Fruit fly (Drosophila melanogaster) whole organism, embryonic: ENCODE measurements around the gene fd96Cb.
A peak's percentile ranks its signal among the peaks of the same experiment; 100 is the strongest.
"Not testable (repeated sequence)": the region's sequence is repeated elsewhere in the genome, so short reads cannot be mapped to it uniquely, and the experiment has no call there.

Source experiments
- Adf1 ChIP-seq: fragments of 200-800 bp; sonication (Bioruptor generic); IDR thresholded peaks from 2 replicates; pipeline ENCODE4 v1.3.6; 2022; ENCODE audit warnings: missing biosample characterization, missing genetic modification characterization
- BtbVII ChIP-seq: fragments of 200-800 bp; sonication (Bioruptor generic); optimal IDR thresholded peaks from 3 replicates; lab custom pipeline; 2017; ENCODE audit warnings: missing biosample characterization, mild to moderate bottlenecking, missing genetic modification characterization
- CG1024 ChIP-seq: fragments of 200-800 bp; sonication (Bioruptor generic); IDR thresholded peaks from 2 replicates; pipeline ENCODE4 v1.3.6; 2022; ENCODE audit warnings: missing biosample characterization, missing genetic modification characterization
- CG10274 ChIP-seq: fragments of 200-800 bp; sonication (Bioruptor generic); optimal IDR thresholded peaks from 3 replicates; lab custom pipeline; 2017; ENCODE audit warnings: missing biosample characterization, mild to moderate bottlenecking, missing genetic modification characterization
- CG10366 ChIP-seq: fragments of 200-800 bp; sonication (Bioruptor generic); IDR thresholded peaks from 2 replicates; pipeline ENCODE4 v1.3.6; 2022; ENCODE audit warnings: missing biosample characterization, missing genetic modification characterization
- CG1233 ChIP-seq: fragments of 200-800 bp; sonication (Bioruptor generic); optimal IDR thresholded peaks from 4 replicates; lab custom pipeline; 2018; ENCODE audit warnings: missing biosample characterization, mild to moderate bottlenecking, missing genetic modification characterization
- CG13296 ChIP-seq: fragments of 200-800 bp; sonication (Bioruptor generic); optimal IDR thresholded peaks from 3 replicates; lab custom pipeline; 2018; ENCODE audit warnings: missing biosample characterization, mild to moderate bottlenecking, missing genetic modification characterization
- CG14014 ChIP-seq: fragments of 200-800 bp; sonication (Bioruptor generic); IDR thresholded peaks from 2 replicates; pipeline ENCODE4 v1.3.6; 2022; ENCODE audit warnings: missing biosample characterization, missing genetic modification characterization
- CG14860 ChIP-seq: fragments of 200-800 bp; sonication (Bioruptor generic); IDR thresholded peaks from 3 replicates; pipeline ENCODE4 v1.3.6; 2022; ENCODE audit warnings: missing biosample characterization, missing genetic modification characterization; ENCODE audit not compliant: partially characterized antibody
- CG16813 ChIP-seq: fragments of 200-800 bp; sonication (Bioruptor generic); IDR thresholded peaks from 3 replicates; pipeline ENCODE4 v1.3.6; 2022; ENCODE audit warnings: missing biosample characterization, missing genetic modification characterization; ENCODE audit not compliant: partially characterized antibody
- CG17361 ChIP-seq: fragments of 200-800 bp; sonication (Bioruptor generic); IDR thresholded peaks from 3 replicates; pipeline ENCODE4 v1.3.6; 2022; ENCODE audit warnings: missing biosample characterization, missing genetic modification characterization
- CG32767 ChIP-seq: fragments of 200-800 bp; sonication (Bioruptor generic); IDR thresholded peaks from 2 replicates; pipeline ENCODE4 v1.3.6; 2022; ENCODE audit warnings: missing biosample characterization, missing genetic modification characterization
- CG33213 ChIP-seq: fragments of 200-800 bp; sonication (Bioruptor generic); optimal IDR thresholded peaks from 3 replicates; lab custom pipeline; 2016; ENCODE audit warnings: missing biosample characterization, missing genetic modification characterization
- CG4707 ChIP-seq: fragments of 200-800 bp; sonication (Bioruptor generic); optimal IDR thresholded peaks from 2 replicates; lab custom pipeline; 2018; ENCODE audit warnings: missing biosample characterization, mild to moderate bottlenecking, missing genetic modification characterization, moderate library complexity
- CG5245 ChIP-seq: fragments of 200-800 bp; sonication (Bioruptor generic); optimal IDR thresholded peaks from 3 replicates; lab custom pipeline; 2016; ENCODE audit warnings: missing biosample characterization, missing genetic modification characterization
- CG6175 ChIP-seq: fragments of 200-800 bp; sonication (Bioruptor generic); IDR thresholded peaks from 3 replicates; pipeline ENCODE4 v1.3.6; 2022; ENCODE audit warnings: missing biosample characterization, missing genetic modification characterization
- CG6272 ChIP-seq: fragments of 200-800 bp; sonication (Bioruptor generic); IDR thresholded peaks from 2 replicates; pipeline ENCODE4 v1.3.6; 2022; ENCODE audit warnings: missing biosample characterization, missing genetic modification characterization
- CG7357 ChIP-seq: fragments of 200-800 bp; sonication (Bioruptor generic); IDR thresholded peaks from 3 replicates; pipeline ENCODE4 v1.3.6; 2022; ENCODE audit warnings: missing biosample characterization, missing genetic modification characterization
- CG7963 ChIP-seq: fragments of 200-800 bp; sonication (Bioruptor generic); IDR thresholded peaks from 3 replicates; pipeline ENCODE4 v1.3.6; 2022; ENCODE audit warnings: missing biosample characterization, missing genetic modification characterization; ENCODE audit not compliant: partially characterized antibody
- CG8089 ChIP-seq: fragments of 200-800 bp; sonication (Bioruptor generic); optimal IDR thresholded peaks from 3 replicates; lab custom pipeline; 2016; ENCODE audit warnings: missing biosample characterization, missing genetic modification characterization
- CG8765 ChIP-seq: fragments of 200-800 bp; sonication (Bioruptor generic); IDR thresholded peaks from 2 replicates; pipeline ENCODE4 v1.3.6; 2022; ENCODE audit warnings: missing biosample characterization, missing genetic modification characterization
- CG9817 ChIP-seq: fragments of 200-800 bp; sonication (Bioruptor generic); optimal IDR thresholded peaks from 2 replicates; lab custom pipeline; 2018; ENCODE audit warnings: missing biosample characterization, mild to moderate bottlenecking, missing genetic modification characterization, moderate library complexity
- D19B ChIP-seq: fragments of 200-800 bp; sonication (Bioruptor generic); optimal IDR thresholded peaks from 2 replicates; lab custom pipeline; 2017; ENCODE audit warnings: missing biosample characterization, mild to moderate bottlenecking, missing genetic modification characterization
- Hr3 ChIP-seq: fragments of 200-800 bp; sonication (Bioruptor generic); optimal IDR thresholded peaks from 3 replicates; lab custom pipeline; 2016; ENCODE audit warnings: missing biosample characterization, missing genetic modification characterization
- Vsx1 ChIP-seq: fragments of 200-800 bp; sonication (Bioruptor generic); optimal IDR thresholded peaks from 2 replicates; lab custom pipeline; 2017; ENCODE audit warnings: missing biosample characterization, mild to moderate bottlenecking, missing genetic modification characterization, missing genetic modification reagents
- ap ChIP-seq: fragments of 200-800 bp; sonication (Bioruptor generic); IDR thresholded peaks from 2 replicates; pipeline ENCODE4 v1.3.6; 2022; ENCODE audit warnings: missing biosample characterization, missing genetic modification characterization
- ara ChIP-seq: fragments of 200-800 bp; sonication (Bioruptor generic); IDR thresholded peaks from 2 replicates; pipeline ENCODE4 v1.3.6; 2022; ENCODE audit warnings: missing biosample characterization, missing genetic modification characterization
- bbx ChIP-seq: fragments of 200-800 bp; sonication (Bioruptor generic); IDR thresholded peaks from 2 replicates; pipeline ENCODE4 v1.3.6; 2022; ENCODE audit warnings: missing biosample characterization, missing genetic modification characterization; ENCODE audit not compliant: partially characterized antibody
- bowl ChIP-seq: fragments of 200-800 bp; sonication (Bioruptor generic); IDR thresholded peaks from 2 replicates; pipeline ENCODE4 v1.3.6; 2022; ENCODE audit warnings: missing biosample characterization, missing genetic modification characterization
- chinmo ChIP-seq: fragments of 200-800 bp; sonication (Bioruptor generic); IDR thresholded peaks from 4 replicates; pipeline ENCODE4 v1.3.6; 2022; ENCODE audit warnings: missing biosample characterization, missing genetic modification characterization; ENCODE audit not compliant: partially characterized antibody
- dati ChIP-seq: fragments of 200-800 bp; sonication (Bioruptor generic); IDR thresholded peaks from 2 replicates; pipeline ENCODE4 v1.3.6; 2022; ENCODE audit warnings: missing biosample characterization, missing genetic modification characterization
- gsb ChIP-seq: fragments of 200-800 bp; sonication (Bioruptor generic); IDR thresholded peaks from 2 replicates; pipeline ENCODE4 v1.3.6; 2022; ENCODE audit warnings: missing biosample characterization, missing genetic modification characterization
- ind ChIP-seq: fragments of 200-800 bp; sonication (Bioruptor generic); optimal IDR thresholded peaks from 3 replicates; lab custom pipeline; 2016; ENCODE audit warnings: missing biosample characterization, missing genetic modification characterization
- inv ChIP-seq: fragments of 200-800 bp; sonication (Bioruptor generic); IDR thresholded peaks from 2 replicates; pipeline ENCODE4 v1.3.6; 2022; ENCODE audit warnings: missing biosample characterization, missing genetic modification characterization; ENCODE audit not compliant: partially characterized antibody
- klu ChIP-seq: fragments of 200-800 bp; sonication (Bioruptor generic); IDR thresholded peaks from 2 replicates; pipeline ENCODE4 v1.3.6; 2022; ENCODE audit warnings: missing biosample characterization, missing genetic modification characterization
- mld ChIP-seq: fragments of 200-800 bp; sonication (Bioruptor generic); IDR thresholded peaks from 3 replicates; pipeline ENCODE4 v1.3.6; 2022; ENCODE audit warnings: missing biosample characterization, missing genetic modification characterization; ENCODE audit not compliant: partially characterized antibody
- nmo ChIP-seq: fragments of 200-800 bp; sonication (Bioruptor generic); optimal IDR thresholded peaks from 2 replicates; lab custom pipeline; 2018; ENCODE audit warnings: missing biosample characterization, mild to moderate bottlenecking, missing genetic modification characterization, moderate library complexity
- nom ChIP-seq: fragments of 200-800 bp; sonication (Bioruptor generic); optimal IDR thresholded peaks from 2 replicates; lab custom pipeline; 2017; ENCODE audit warnings: missing biosample characterization, missing genetic modification characterization, mild to moderate bottlenecking, moderate library complexity, missing genetic modification reagents
- p53 ChIP-seq: fragments of 200-800 bp; sonication (Bioruptor generic); optimal IDR thresholded peaks from 2 replicates; lab custom pipeline; 2016; ENCODE audit warnings: missing biosample characterization, missing genetic modification characterization
- pan ChIP-seq, 4 experiments: fragments of >200 bp in 3 of 4; fragments of 200-800 bp in 1 of 4; sonication (Bioruptor generic) in 1 of 4; optimal IDR thresholded peaks in 3 of 4; IDR thresholded peaks in 1 of 4; 2 replicates each; pipeline versions ENCODE4 v1.3.6 to Lab custom; 2017 to 2022; ENCODE audit warnings: missing biosample characterization in 2 of 4, missing genetic modification characterization in 2 of 4, mixed read lengths in 1 of 4
- pfk ChIP-seq: fragments of 200-800 bp; sonication (Bioruptor generic); optimal IDR thresholded peaks from 2 replicates; lab custom pipeline; 2018; ENCODE audit warnings: missing biosample characterization, mild to moderate bottlenecking, missing genetic modification characterization, moderate library complexity
- prd ChIP-seq, 3 experiments: fragments of >200 bp in 2 of 3; fragments of 200-800 bp in 1 of 3; sonication (Bioruptor generic) in 1 of 3; optimal IDR thresholded peaks in 2 of 3; IDR thresholded peaks in 1 of 3; 2 replicates in 2 of 3; 3 replicates in 1 of 3; pipeline versions ENCODE4 v1.3.6 to Lab custom; 2017 to 2022; ENCODE audit warnings: missing biosample characterization in 1 of 3, missing genetic modification characterization in 1 of 3
- schlank ChIP-seq: fragments of 200-800 bp; sonication (Bioruptor generic); optimal IDR thresholded peaks from 2 replicates; lab custom pipeline; 2018; ENCODE audit warnings: missing biosample characterization, mild to moderate bottlenecking, missing genetic modification characterization
- tin ChIP-seq: fragments of 200-800 bp; sonication (Bioruptor generic); optimal IDR thresholded peaks from 3 replicates; lab custom pipeline; 2016; ENCODE audit warnings: missing biosample characterization, missing genetic modification characterization
- tna ChIP-seq: fragments of 200-800 bp; sonication (Bioruptor generic); IDR thresholded peaks from 2 replicates; pipeline ENCODE4 v1.3.6; 2022; ENCODE audit warnings: missing biosample characterization, missing genetic modification characterization; ENCODE audit not compliant: partially characterized antibody
- unpg ChIP-seq: fragments of 200-800 bp; sonication (Bioruptor generic); optimal IDR thresholded peaks from 3 replicates; lab custom pipeline; 2018; ENCODE audit warnings: missing biosample characterization, mild to moderate bottlenecking, missing genetic modification characterization, moderate library complexity
- zfh1 ChIP-seq: fragments of 200-800 bp; sonication (Bioruptor generic); IDR thresholded peaks from 3 replicates; pipeline ENCODE4 v1.3.6; 2022; ENCODE audit warnings: missing biosample characterization, missing genetic modification characterization
- zfh2 ChIP-seq: fragments of 200-800 bp; sonication (Bioruptor generic); optimal IDR thresholded peaks from 2 replicates; lab custom pipeline; 2016; ENCODE audit warnings: missing biosample characterization, missing genetic modification characterization

fd96Cb gene

dm6 chr3R:25123262-25123661 is 28.4 kb downstream of the fd96Cb start, which contains the start of gene vig2 (continued):
- peak; percentile 84 for TF ChIP-seq CG14860 (GFP tag; lab: Robert Waterston, UW)
- TF ChIP-seq zfh1 (GFP tag; lab: Robert Waterston, UW) = peak; percentile 78
- 0 out of 2 replicates have a peak, but pooled peaks have one; percentile 42 for TF ChIP-seq CG32767 (GFP tag; lab: Robert Waterston, UW)
- TF ChIP-seq prd, pan (optimal IDR thresholded peaks at IDR 0.05; lab: Kevin White, UChicago): not testable (repeated sequence)
- TF ChIP-seq prd (GFP tag; IDR thresholded peaks at IDR 0.05; lab: Robert Waterston, UW) = 0 out of 3 replicates have a peak, but pooled peaks have one; percentile 39
- peak; percentile 91 for TF ChIP-seq CG7963 (GFP tag; lab: Robert Waterston, UW)
- peak; percentile 81; the same call in 2 of the 4 replicates for TF ChIP-seq chinmo (GFP tag; lab: Robert Waterston, UW)
- peak; percentile 21 for TF ChIP-seq CG8089 (GFP tag; lab: Kevin White, UChicago)
- TF ChIP-seq pan (GFP tag; optimal IDR thresholded peaks at IDR 0.05 in 1 of 2, IDR thresholded peaks at IDR 0.05 in 1 of 2) = peak in 1 of 2 experiments; percentile 80
- peak; percentile 46 for TF ChIP-seq schlank (tag; lab: Kevin White, UChicago)
- TF ChIP-seq CG8765 (GFP tag; lab: Robert Waterston, UW) = peak; percentile 22; the same call in 1 of the 2 replicates
- TF ChIP-seq bbx (GFP tag; lab: Robert Waterston, UW) = peak; percentile 92
- peak; percentile 47 for TF ChIP-seq CG10274 (GFP tag; lab: Kevin White, UChicago)
- TF ChIP-seq CG16813 (GFP tag; lab: Robert Waterston, UW) = peak; percentile 91
- TF ChIP-seq nmo (GFP tag; lab: Kevin White, UChicago) = peak; percentile 55
- peak; percentile 16 for TF ChIP-seq D19B (GFP tag; lab: Kevin White, UChicago)
- peak; percentile 10 for TF ChIP-seq zfh2 (GFP tag; lab: Kevin White, UChicago)
- TF ChIP-seq tin (GFP tag; lab: Kevin White, UChicago) = peak; percentile 3
- peak; percentile 19 for TF ChIP-seq CG4707 (GFP tag; lab: Kevin White, UChicago)
- TF ChIP-seq CG13296 = peak; percentile 56
- TF ChIP-seq CG5245 (GFP tag; lab: Kevin White, UChicago) = peak; percentile 32
- TF ChIP-seq bowl (GFP tag; lab: Robert Waterston, UW) = peak; percentile 73
- peak; percentile 43; the same call in 1 of the 2 replicates for TF ChIP-seq ap (GFP tag; lab: Robert Waterston, UW)
- peak; percentile 49; the same call in 1 of the 2 replicates for TF ChIP-seq gsb (GFP tag; lab: Robert Waterston, UW)
- peak; percentile 91 for TF ChIP-seq mld
- TF ChIP-seq CG33213 (GFP tag; lab: Kevin White, UChicago) = peak; percentile 29
- TF ChIP-seq pfk (GFP tag; lab: Kevin White, UChicago) = peak; percentile 29
- peak; percentile 75; the same call in 1 of the 2 replicates for TF ChIP-seq CG14014
- TF ChIP-seq tna (GFP tag; lab: Robert Waterston, UW) = peak; percentile 74
- TF ChIP-seq CG17361 = peak; percentile 67; the same call in 2 of the 3 replicates
- peak; percentile 71; the same call in 1 of the 3 replicates for TF ChIP-seq CG6175
- peak; percentile 66 for TF ChIP-seq CG1233 (GFP tag; lab: Kevin White, UChicago)
- TF ChIP-seq ind (GFP tag; lab: Kevin White, UChicago) = peak; percentile 20
- peak; percentile 12 for TF ChIP-seq unpg (GFP tag; lab: Kevin White, UChicago)
- peak; percentile 26 for TF ChIP-seq nom
- TF ChIP-seq Vsx1 (GFP tag; lab: Kevin White, UChicago) = peak; percentile 43
- TF ChIP-seq Hr3 = peak; percentile 3
- 0 out of 2 replicates have a peak, but pooled peaks have one; percentile 38 for TF ChIP-seq klu (GFP tag; lab: Robert Waterston, UW)
- TF ChIP-seq Adf1 (GFP tag; lab: Robert Waterston, UW) = peak; percentile 28
- peak; percentile 44 for TF ChIP-seq CG9817 (tag; lab: Kevin White, UChicago)
- peak; percentile 72 for TF ChIP-seq CG1024 (GFP tag; lab: Robert Waterston, UW)
- peak; percentile 3 for TF ChIP-seq BtbVII (GFP tag; lab: Kevin White, UChicago)
- 0 out of 2 replicates have a peak, but pooled peaks have one; percentile 62 for TF ChIP-seq dati (GFP tag; lab: Robert Waterston, UW)
- peak; percentile 35 for TF ChIP-seq p53 (GFP tag; lab: Kevin White, UChicago)
- TF ChIP-seq CG10366 (GFP tag; lab: Robert Waterston, UW) = peak; percentile 84
- peak; percentile 80 for TF ChIP-seq CG6272 (GFP tag; lab: Robert Waterston, UW)
- TF ChIP-seq inv (GFP tag; lab: Robert Waterston, UW) = peak; percentile 87
- TF ChIP-seq CG7357 = 0 out of 3 replicates have a peak, but pooled peaks have one; percentile 31
- peak; percentile 73 for TF ChIP-seq ara
